Worm (Caenorhabditis elegans) whole organism, young adult: ENCODE data around the gene T26C5.2.

ENCODE experiments used
- D2030.7 ChIP-seq: fragments of 200-800 bp; sonication (Bioruptor generic); IDR thresholded peaks from 2 replicates; pipeline ENCODE4 v1.3.6; 2022; ENCODE audit warnings: missing genetic modification reagents, missing genetic modification characterization, missing compliant biosample characterization
- F33H1.4 ChIP-seq: fragments of 200-800 bp; sonication (Bioruptor generic); IDR thresholded peaks from 2 replicates; pipeline ENCODE4 v1.3.6; 2022; ENCODE audit warnings: missing genetic modification reagents, missing genetic modification characterization, missing compliant biosample characterization
- F57A8.1 ChIP-seq: fragments of 200-800 bp; sonication (Bioruptor generic); optimal IDR thresholded peaks from 2 replicates; lab custom pipeline; 2018; ENCODE audit warnings: mild to moderate bottlenecking, missing genetic modification characterization, moderate library complexity, missing compliant biosample characterization
- T07F8.4 ChIP-seq: sonication (generic microtip); optimal IDR thresholded peaks from 2 replicates; lab custom pipeline; 2016; ENCODE audit warnings: mild to moderate bottlenecking, missing genetic modification characterization, moderate library complexity, missing compliant biosample characterization
- Y53F4B.3 ChIP-seq: fragments of 200-800 bp; sonication (Bioruptor generic); IDR thresholded peaks from 2 replicates; pipeline ENCODE4 v1.3.6; 2022; ENCODE audit warnings: missing genetic modification reagents, missing genetic modification characterization, missing compliant biosample characterization
- Y56A3A.18 ChIP-seq: fragments of 200-800 bp; sonication (Bioruptor generic); IDR thresholded peaks from 2 replicates; pipeline ENCODE4 v1.3.6; 2022; ENCODE audit warnings: missing genetic modification reagents, missing genetic modification characterization, missing compliant biosample characterization
- akir-1 ChIP-seq: fragments of 200-800 bp; sonication (Bioruptor generic); optimal IDR thresholded peaks from 2 replicates; lab custom pipeline; 2018; ENCODE audit warnings: mild to moderate bottlenecking, missing genetic modification characterization, moderate library complexity, missing compliant biosample characterization
- aptf-3 ChIP-seq: fragments of 200-800 bp; sonication (Bioruptor generic); IDR thresholded peaks from 2 replicates; pipeline ENCODE4 v1.3.6; 2022; ENCODE audit warnings: missing genetic modification characterization, missing compliant biosample characterization
- atf-7 ChIP-seq: sonication (generic microtip); optimal IDR thresholded peaks from 2 replicates; lab custom pipeline; 2017; ENCODE audit warnings: mild to moderate bottlenecking, missing genetic modification characterization, missing compliant biosample characterization
- athp-1 ChIP-seq: sonication (generic microtip); optimal IDR thresholded peaks from 2 replicates; lab custom pipeline; 2017; ENCODE audit warnings: mild to moderate bottlenecking, missing genetic modification characterization, missing compliant biosample characterization
- bed-1 ChIP-seq: fragments of 200-800 bp; sonication (Bioruptor generic); IDR thresholded peaks from 2 replicates; pipeline ENCODE4 v1.3.6; 2022; ENCODE audit warnings: missing genetic modification reagents, missing genetic modification characterization, missing compliant biosample characterization
- cebp-1 ChIP-seq, 2 experiments: fragments of 200-800 bp in 1 of 2; sonication (Bioruptor generic) in 1 of 2; sonication (generic microtip) in 1 of 2; IDR thresholded peaks in 1 of 2; optimal IDR thresholded peaks in 1 of 2; 2 replicates each; pipeline versions ENCODE4 v1.3.6 to Lab custom; 2017 to 2022; ENCODE audit warnings: missing compliant biosample characterization in 2 of 2, missing genetic modification characterization in 2 of 2, mild to moderate bottlenecking in 1 of 2, missing genetic modification reagents in 1 of 2, moderate library complexity in 1 of 2
- ceh-27 ChIP-seq: fragments of 200-800 bp; sonication (Bioruptor generic); optimal IDR thresholded peaks from 2 replicates; lab custom pipeline; 2018; ENCODE audit warnings: mild to moderate bottlenecking, missing genetic modification characterization, moderate library complexity, missing compliant biosample characterization
- ceh-79 ChIP-seq: sonication (generic microtip); optimal IDR thresholded peaks from 2 replicates; lab custom pipeline; 2017; ENCODE audit warnings: mild to moderate bottlenecking, missing genetic modification characterization, missing compliant biosample characterization
- ceh-91 ChIP-seq: fragments of 200-800 bp; sonication (Bioruptor generic); IDR thresholded peaks from 2 replicates; pipeline ENCODE4 v1.3.6; 2022; ENCODE audit warnings: missing genetic modification reagents, missing genetic modification characterization, missing compliant biosample characterization
- chd-7 ChIP-seq: sonication (generic microtip); optimal IDR thresholded peaks from 2 replicates; lab custom pipeline; 2016; ENCODE audit warnings: mild to moderate bottlenecking, missing genetic modification characterization, moderate library complexity, missing compliant biosample characterization
- dpff-1 ChIP-seq: sonication (generic microtip); optimal IDR thresholded peaks from 2 replicates; lab custom pipeline; 2017; ENCODE audit warnings: mild to moderate bottlenecking, missing genetic modification characterization, missing compliant biosample characterization
- fkh-3 ChIP-seq: sonication (generic microtip); optimal IDR thresholded peaks from 2 replicates; lab custom pipeline; 2016; ENCODE audit warnings: mild to moderate bottlenecking, missing genetic modification characterization, missing compliant biosample characterization
- hmg-1.2 ChIP-seq: fragments of 200-800 bp; sonication (Bioruptor generic); IDR thresholded peaks from 2 replicates; pipeline ENCODE4 v1.3.6; 2022; ENCODE audit warnings: missing genetic modification reagents, missing genetic modification characterization, missing compliant biosample characterization
- lin-40 ChIP-seq: sonication (generic microtip); optimal IDR thresholded peaks from 2 replicates; lab custom pipeline; 2016; ENCODE audit warnings: missing genetic modification characterization, mild to moderate bottlenecking, missing compliant biosample characterization, missing genotype, missing genetic modification reagents
- madf-10 ChIP-seq: sonication (generic microtip); optimal IDR thresholded peaks from 2 replicates; lab custom pipeline; 2016; ENCODE audit warnings: mild to moderate bottlenecking, missing genetic modification characterization, missing compliant biosample characterization
- madf-6 ChIP-seq: fragments of 200-800 bp; sonication (Bioruptor generic); IDR thresholded peaks from 2 replicates; pipeline ENCODE4 v1.3.6; 2022; ENCODE audit warnings: missing genetic modification reagents, missing genetic modification characterization, missing compliant biosample characterization
- madf-8 ChIP-seq: fragments of 200-800 bp; sonication (Bioruptor generic); conservative IDR thresholded peaks from 2 replicates; pipeline ENCODE4 v1.3.6; 2022; ENCODE audit warnings: missing genetic modification reagents, missing genetic modification characterization, missing compliant biosample characterization
- mcd-1 ChIP-seq: fragments of 200-800 bp; sonication (Bioruptor generic); IDR thresholded peaks from 2 replicates; pipeline ENCODE4 v1.3.6; 2022; ENCODE audit warnings: missing genetic modification reagents, missing genetic modification characterization, missing compliant biosample characterization
- nfyb-1 ChIP-seq: fragments of 200-800 bp; sonication (Bioruptor generic); IDR thresholded peaks from 2 replicates; pipeline ENCODE4 v1.3.6; 2022; ENCODE audit warnings: missing genetic modification reagents, missing genetic modification characterization, missing compliant biosample characterization
- nhr-120 ChIP-seq: fragments of 200-800 bp; sonication (Bioruptor generic); IDR thresholded peaks from 2 replicates; pipeline ENCODE4 v1.3.6; 2022; ENCODE audit warnings: missing genetic modification characterization, missing compliant biosample characterization
- nhr-179 ChIP-seq: sonication (generic microtip); optimal IDR thresholded peaks from 2 replicates; lab custom pipeline; 2016; ENCODE audit warnings: mild to moderate bottlenecking, missing genetic modification characterization, missing compliant biosample characterization
- snpc-1.1 ChIP-seq: sonication (generic microtip); optimal IDR thresholded peaks from 2 replicates; lab custom pipeline; 2017; ENCODE audit warnings: missing genetic modification characterization, mild to moderate bottlenecking, missing compliant biosample characterization, antibody characterized with exemption, moderate library complexity, missing genotype, missing genetic modification reagents; ENCODE audit not compliant: insufficient read depth
- snpc-3.4 ChIP-seq: sonication (generic microtip); optimal IDR thresholded peaks from 2 replicates; lab custom pipeline; 2017; ENCODE audit warnings: missing genetic modification characterization, mild to moderate bottlenecking, missing compliant biosample characterization, antibody characterized with exemption, moderate library complexity, missing genotype, missing genetic modification reagents
- tbx-9 ChIP-seq: sonication (generic microtip); optimal IDR thresholded peaks from 2 replicates; lab custom pipeline; 2016; ENCODE audit warnings: borderline replicate concordance, missing genetic modification characterization, inconsistent platforms, missing compliant biosample characterization
- xnd-1 ChIP-seq: sonication (generic microtip); optimal IDR thresholded peaks from 2 replicates; lab custom pipeline; 2016; ENCODE audit warnings: missing genotype, missing genetic modification reagents, missing genetic modification characterization, missing compliant biosample characterization
- zim-3 ChIP-seq: sonication (generic microtip); optimal IDR thresholded peaks from 2 replicates; lab custom pipeline; 2017; ENCODE audit warnings: mild to moderate bottlenecking, missing genetic modification characterization, moderate library complexity, missing compliant biosample characterization
- ztf-26 ChIP-seq: sonication (generic microtip); optimal IDR thresholded peaks from 2 replicates; lab custom pipeline; 2017; ENCODE audit warnings: missing genetic modification characterization, missing compliant biosample characterization
- ztf-28 ChIP-seq: fragments of 200-800 bp; sonication (Bioruptor generic); IDR thresholded peaks from 2 replicates; pipeline ENCODE4 v1.3.6; 2022; ENCODE audit warnings: missing genetic modification reagents, missing genetic modification characterization, missing compliant biosample characterization
- ztf-6 ChIP-seq: fragments of 200-800 bp; sonication (Bioruptor generic); IDR thresholded peaks from 2 replicates; pipeline ENCODE4 v1.3.6; 2022; ENCODE audit warnings: missing genetic modification reagents, missing genetic modification characterization, missing compliant biosample characterization

Gene T26C5.2

DNA sequence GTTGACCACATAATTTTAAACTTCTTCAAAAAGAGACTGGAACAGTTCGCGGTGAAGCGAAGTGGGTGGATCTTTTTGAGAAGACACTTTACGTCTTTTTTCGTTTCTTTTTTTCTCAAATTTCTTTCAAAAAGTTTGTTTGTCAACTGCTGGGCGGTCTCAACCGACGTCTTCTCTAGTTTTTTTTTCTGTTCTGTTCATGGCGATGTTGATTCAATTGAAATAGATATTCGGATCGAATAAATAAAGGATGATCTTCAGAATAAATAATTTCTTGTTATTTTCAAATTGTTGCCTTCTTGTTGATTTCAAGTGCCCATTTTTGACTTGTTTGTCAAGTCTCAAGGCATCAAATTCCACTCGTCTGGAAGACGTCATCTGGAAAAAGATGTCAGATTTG is 17.4 kb downstream of the T26C5.2 start, which contains the start of gene T26C5.4:
T26C5.4 (minus strand) TSS at position 101 of the 400 bp plus-strand sequence.
- TF ChIP-seq nhr-179 (tag; lab: Kevin White, UChicago) (no peak), snpc-3.4 (tag; lab: Kevin White, UChicago) (no peak), ztf-6 (GFP tag; lab: Robert Waterston, UW) (no peak), akir-1 (GFP tag; lab: Kevin White, UChicago) (no peak), ceh-27 (GFP tag; lab: Kevin White, UChicago) (no peak), athp-1 (tag; lab: Kevin White, UChicago) (no peak), ztf-28 (GFP tag; lab: Robert Waterston, UW) (no peak), nhr-120 (no peak), dpff-1 (tag; lab: Kevin White, UChicago) (no peak), mcd-1 (no peak), nfyb-1 (GFP tag; lab: Robert Waterston, UW) (no peak), Y53F4B.3 (GFP tag; lab: Robert Waterston, UW) (no peak), cebp-1 (GFP tag; IDR thresholded peaks at IDR 0.05; lab: Robert Waterston, UW) (no peak), cebp-1 (tag; optimal IDR thresholded peaks at IDR 0.05; lab: Kevin White, UChicago) (no peak), aptf-3 (no peak), F33H1.4 (GFP tag; lab: Robert Waterston, UW) (no peak), bed-1 (GFP tag; lab: Robert Waterston, UW) (no peak), atf-7 (tag; lab: Kevin White, UChicago) (no peak), madf-10 (no peak), madf-6 (no peak), ceh-79 (no peak)

DNA sequence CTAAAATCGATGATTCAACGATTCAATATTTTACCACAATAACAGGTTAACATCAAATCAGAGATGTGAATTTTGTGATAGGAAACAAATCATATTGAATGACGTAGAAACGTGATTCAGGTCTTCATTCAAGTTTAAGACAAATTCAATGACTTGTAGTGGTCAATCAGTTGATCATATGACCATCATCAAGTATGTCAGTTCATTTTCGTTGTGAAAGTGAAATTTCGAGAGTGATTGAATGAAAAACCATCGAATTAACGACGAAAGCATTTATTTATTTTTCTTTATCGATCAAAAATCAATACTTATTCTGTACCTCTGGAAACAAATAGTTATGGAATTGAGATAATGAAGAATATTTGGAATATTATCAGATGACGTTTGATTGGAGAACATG is 18.5 kb downstream of the T26C5.2 start:
- TF ChIP-seq tbx-9 (tag; lab: Kevin White, UChicago) (no peak), ceh-91 (no peak), Y56A3A.18 (GFP tag; lab: Robert Waterston, UW) (no peak)

DNA sequence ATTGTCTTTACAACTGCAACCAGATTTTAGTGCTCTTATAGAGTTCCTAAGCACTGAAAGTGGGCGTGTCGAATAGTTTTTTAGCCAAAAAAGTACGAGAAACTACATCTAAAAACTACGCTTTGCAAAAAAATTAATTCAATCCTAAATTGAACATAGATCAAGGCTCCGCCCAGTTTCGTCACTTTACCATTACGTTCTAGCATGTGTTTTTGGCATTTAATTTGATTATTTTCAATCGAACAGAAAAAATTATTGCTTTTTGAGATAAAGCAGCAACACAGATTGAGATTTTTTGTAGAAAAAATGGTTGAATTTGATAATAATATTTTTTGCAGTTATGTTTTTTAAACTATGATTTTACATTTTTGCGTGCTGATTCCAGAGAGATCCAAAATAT is 21.2 kb downstream of the T26C5.2 start, which contains the start of gene nlp-82:
nlp-82 (minus strand) TSS at position 101 of the 400 bp plus-strand sequence.
- TF ChIP-seq zim-3 (tag; lab: Kevin White, UChicago) (no peak), xnd-1 (no peak), chd-7 (tag; lab: Kevin White, UChicago) (no peak), ztf-26 (tag; lab: Kevin White, UChicago) (no peak), T07F8.4 (tag; lab: Kevin White, UChicago) (no peak), D2030.7 (GFP tag; lab: Robert Waterston, UW) (no peak), lin-40 (tag; lab: Kevin White, UChicago) (no peak), F57A8.1 (GFP tag; lab: Kevin White, UChicago) (no peak), hmg-1.2 (no peak), athp-1 (tag; lab: Kevin White, UChicago) (no peak), aptf-3 (no peak), snpc-1.1 (tag; lab: Kevin White, UChicago) (no peak), madf-8 (no peak), fkh-3 (tag; lab: Kevin White, UChicago) (no peak)
